Fruit fly (Drosophila melanogaster) whole organism, pupa: ENCODE data around the gene CG33695.

Experiments used
- CG10348 ChIP-seq: fragments of 200-800 bp; sonication (Bioruptor generic); IDR thresholded peaks from 2 replicates; pipeline ENCODE4 v1.3.6; 2022; ENCODE audit warnings: missing biosample characterization, missing genetic modification characterization
- EcR ChIP-seq: fragments of 200-800 bp; sonication (Bioruptor generic); optimal IDR thresholded peaks from 3 replicates; lab custom pipeline; 2019; ENCODE audit warnings: missing biosample characterization, missing genetic modification characterization, mild to moderate bottlenecking, moderate library complexity, missing genetic modification reagents
- Pif1B ChIP-seq: fragments of 200-800 bp; sonication (Bioruptor generic); optimal IDR thresholded peaks from 3 replicates; lab custom pipeline; 2016; ENCODE audit warnings: missing biosample characterization, missing genetic modification characterization
- fd96Ca ChIP-seq: fragments of 200-800 bp; sonication (Bioruptor generic); IDR thresholded peaks from 3 replicates; pipeline ENCODE4 v1.3.6; 2022; ENCODE audit warnings: missing biosample characterization, missing genetic modification characterization

DNA sequence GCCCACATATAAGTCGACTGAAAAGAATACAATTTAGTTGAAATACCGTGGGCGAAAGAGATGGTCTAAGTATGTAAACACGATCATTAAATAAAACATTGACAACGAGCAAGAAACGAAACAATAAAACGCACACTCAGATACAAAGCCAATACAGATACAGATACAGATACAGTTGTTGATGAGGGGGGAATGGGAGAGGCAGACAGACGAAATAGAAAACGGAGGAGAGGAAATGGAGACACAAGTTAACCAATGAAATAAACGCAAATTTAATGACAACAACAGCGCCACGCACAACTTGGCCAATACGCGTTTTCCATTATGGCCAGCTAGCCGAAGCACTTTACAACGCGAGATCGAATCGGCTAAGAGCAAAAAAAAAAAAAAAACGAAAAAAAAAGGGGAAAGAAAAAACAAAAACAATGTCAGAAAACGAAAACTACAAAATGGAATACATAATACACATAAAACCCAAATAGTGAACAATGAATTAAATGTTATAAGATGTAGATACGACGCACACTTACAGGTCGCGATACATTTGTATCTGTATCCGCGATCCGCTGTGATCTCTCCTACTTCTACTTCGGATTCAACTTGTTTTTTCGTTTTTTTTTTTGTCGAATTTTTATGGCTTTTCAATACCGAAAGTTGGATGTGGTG lies 48.8 kb upstream of the CG33695 start:
- TF ChIP-seq EcR (GFP tag; lab: Kevin White, UChicago) (no peak), fd96Ca (GFP tag; lab: Robert Waterston, UW) (no peak), CG10348 (GFP tag; lab: Robert Waterston, UW) (no peak), Pif1B (no peak)
